Worm (Caenorhabditis elegans): ENCODE measurements around the gene rgs-6.

The rgs-6 gene

DNA sequence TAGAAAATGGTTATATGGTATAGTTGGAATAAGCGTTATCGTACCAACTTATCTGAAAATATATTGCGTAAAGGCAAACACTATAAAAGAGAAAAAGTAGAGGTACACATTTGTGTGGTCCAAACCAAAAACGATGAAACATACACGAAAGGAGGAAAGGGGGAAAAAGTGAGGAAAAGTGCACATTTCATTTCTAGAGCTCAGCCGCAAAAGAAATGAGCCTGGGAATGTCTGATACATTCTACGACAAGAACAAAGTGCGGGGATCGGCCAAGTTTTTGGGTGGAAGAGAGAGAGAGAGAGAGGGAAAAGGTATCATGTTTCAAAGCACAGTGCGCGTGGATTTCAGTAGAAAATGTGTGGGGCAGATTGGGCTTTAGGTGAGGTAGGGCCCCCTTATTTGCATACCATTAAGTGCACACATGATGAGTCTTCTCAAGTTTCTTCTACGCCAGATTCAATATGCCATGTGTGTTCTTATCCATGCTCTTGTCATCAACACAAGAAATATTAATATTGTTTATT lies at the start of gene rgs-6:
rgs-6 (minus strand) TSS at position 51 of the 525 bp plus-strand sequence.
- no peak for TF ChIP-seq lin-39 (tag; optimal IDR thresholded peaks at IDR 0.05)
- no peak for TF ChIP-seq tra-1 (GFP tag; IDR thresholded peaks at IDR 0.05)
- TF ChIP-seq ceh-82 (tag; optimal IDR thresholded peaks at IDR 0.05) = no peak
- no peak for TF ChIP-seq F10B5.3 (tag; optimal IDR thresholded peaks at IDR 0.05)
- no peak for TF ChIP-seq dve-1 (tag; optimal IDR thresholded peaks at IDR 0.05; ENCODE audit: insufficient read depth)
- no peak for TF ChIP-seq ztf-11 (tag; optimal IDR thresholded peaks at IDR 0.05)
- no peak for TF ChIP-seq ctbp-1 (GFP tag; IDR thresholded peaks at IDR 0.05)
- TF ChIP-seq mep-1 (tag; optimal IDR thresholded peaks at IDR 0.05) = no peak
- TF ChIP-seq spr-1 (tag; optimal IDR thresholded peaks at IDR 0.05) = no peak
- no peak for TF ChIP-seq aha-1 (tag)
- no peak for TF ChIP-seq nhr-48 (tag; optimal IDR thresholded peaks at IDR 0.05)
- no peak for TF ChIP-seq lim-7 (GFP tag; IDR thresholded peaks at IDR 0.05)
- TF ChIP-seq daf-8 (GFP tag; IDR thresholded peaks at IDR 0.05) = no peak
- TF ChIP-seq F49E8.2 (tag; optimal IDR thresholded peaks at IDR 0.05; ENCODE audit: borderline replicate concordance) = no peak
- no peak for TF ChIP-seq ZK337.2 (GFP tag; IDR thresholded peaks at IDR 0.05)
- no peak for TF ChIP-seq snpc-4 (tag; optimal IDR thresholded peaks at IDR 0.05)
- TF ChIP-seq nhr-42 (GFP tag; IDR thresholded peaks at IDR 0.05) = no peak

DNA sequence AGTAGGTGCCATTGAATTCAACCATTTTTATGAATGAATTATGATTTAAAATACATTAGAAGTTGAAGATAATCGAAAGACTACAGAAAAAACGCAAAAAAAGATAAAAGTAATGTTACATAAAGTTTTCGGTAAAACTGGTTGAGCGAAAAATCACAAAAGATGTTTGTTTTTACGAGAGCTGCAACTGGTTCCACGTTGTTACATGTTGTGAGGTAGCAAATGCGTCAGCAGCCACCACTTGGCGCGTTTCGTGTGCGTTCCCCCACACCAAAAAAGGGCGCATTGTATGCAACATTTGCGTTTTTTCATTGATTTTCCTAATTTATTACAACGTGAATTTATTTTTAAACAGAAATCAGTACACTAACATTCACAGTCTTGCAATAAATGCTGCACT lies 48.6 kb upstream of the rgs-6 start, which contains the start of gene gakh-1:
gakh-1 (plus strand) TSS at position 347 of the 400 bp plus-strand sequence.
- TF ChIP-seq dmd-8 (GFP tag; IDR thresholded peaks at IDR 0.05) (no peak), snpc-1.2 (GFP tag; IDR thresholded peaks at IDR 0.05) (no peak), Y105C5A.15 (GFP tag; IDR thresholded peaks at IDR 0.05) (no peak), F44E2.7 (GFP tag; IDR thresholded peaks at IDR 0.05) (no peak), Y75B8A.6 (GFP tag; IDR thresholded peaks at IDR 0.05) (no peak), sdz-12 (GFP tag; optimal IDR thresholded peaks at IDR 0.05) (no peak), R02D3.7 (tag; optimal IDR thresholded peaks at IDR 0.05) (no peak), ama-1 (optimal IDR thresholded peaks at IDR 0.05) (no peak), mes-2 (tag; optimal IDR thresholded peaks at IDR 0.05; ENCODE audit: poor library complexity, severe bottlenecking) (peak; percentile 72), hmg-1.1 (GFP tag; IDR thresholded peaks at IDR 0.05) (peak; percentile 61), spr-3 (GFP tag; optimal IDR thresholded peaks at IDR 0.05) (peak; percentile 13), hlh-11 (tag; optimal IDR thresholded peaks at IDR 0.05) (peak; percentile 79), arid-1 (GFP tag; conservative IDR thresholded peaks at IDR 0.05) (no peak), dmd-6 (GFP tag; IDR thresholded peaks at IDR 0.05) (peak; percentile 57), rbr-2 (tag; optimal IDR thresholded peaks at IDR 0.05) (peak; percentile 67), lin-29 (GFP tag; IDR thresholded peaks at IDR 0.05) (no peak), nhr-42 (GFP tag; IDR thresholded peaks at IDR 0.05) (0 out of 2 replicates have a peak, but pooled peaks have one; percentile 18), mxl-3 (GFP tag; optimal IDR thresholded peaks at IDR 0.05) (peak; percentile 62), zfp-2 (tag; optimal IDR thresholded peaks at IDR 0.05) (no peak), unc-62 (GFP tag; optimal IDR thresholded peaks at IDR 0.05 in 1 of 2) (peak in 1 of 2 experiments; percentile 30), unc-62 (tag; optimal IDR thresholded peaks at IDR 0.05) (no peak), nhr-48 (tag; optimal IDR thresholded peaks at IDR 0.05) (peak; percentile 38), aly-2 (tag; optimal IDR thresholded peaks at IDR 0.05) (no peak), saeg-2 (GFP tag; IDR thresholded peaks at IDR 0.05) (no peak), nhr-102 (tag; optimal IDR thresholded peaks at IDR 0.05) (peak; percentile 54), pha-4 (GFP tag; IDR thresholded peaks at IDR 0.05) (peak; percentile 28; the same call in 1 of the 2 replicates), pha-4 (tag; optimal IDR thresholded peaks at IDR 0.05) (no peak), daf-12 (tag; optimal IDR thresholded peaks at IDR 0.05) (no peak), zfp-3 (GFP tag; conservative IDR thresholded peaks at IDR 0.05) (no peak), dpl-1 (GFP tag; optimal IDR thresholded peaks at IDR 0.05) (peak; percentile 59), ceh-62 (tag; optimal IDR thresholded peaks at IDR 0.05) (no peak), lir-3 (tag; optimal IDR thresholded peaks at IDR 0.05) (no peak), F49E8.2 (tag; optimal IDR thresholded peaks at IDR 0.05; ENCODE audit: borderline replicate concordance) (no peak), madf-5 (GFP tag; IDR thresholded peaks at IDR 0.05) (no peak), hlh-30 (tag; optimal IDR thresholded peaks at IDR 0.05; ENCODE audit: insufficient read depth) (peak; percentile 63), nhr-77 (tag; optimal IDR thresholded peaks at IDR 0.05) (peak; percentile 31), zip-11 (GFP tag; IDR thresholded peaks at IDR 0.05) (no peak)

Data from whole organism, L4 larva.